Fruit fly (Drosophila melanogaster) whole organism, embryonic: ENCODE results near the gene dmrt11E.

ENCODE experiments used
- Atf3 ChIP-seq: fragments of 200-800 bp; sonication (Bioruptor generic); optimal IDR thresholded peaks from 3 replicates; lab custom pipeline; 2016; ENCODE audit warnings: missing biosample characterization, missing genetic modification characterization
- Atf6 ChIP-seq: fragments of 200-800 bp; sonication (Bioruptor generic); IDR thresholded peaks from 2 replicates; pipeline ENCODE4 v1.3.6; 2022; ENCODE audit warnings: missing biosample characterization, missing genetic modification characterization
- BtbVII ChIP-seq: fragments of 200-800 bp; sonication (Bioruptor generic); optimal IDR thresholded peaks from 3 replicates; lab custom pipeline; 2017; ENCODE audit warnings: missing biosample characterization, mild to moderate bottlenecking, missing genetic modification characterization
- CG10209 ChIP-seq: fragments of 200-800 bp; sonication (Bioruptor generic); optimal IDR thresholded peaks from 3 replicates; lab custom pipeline; 2017; ENCODE audit warnings: missing biosample characterization, mild to moderate bottlenecking, missing genetic modification characterization, missing genetic modification reagents
- CG10979 ChIP-seq: fragments of 200-800 bp; sonication (Bioruptor generic); optimal IDR thresholded peaks from 2 replicates; lab custom pipeline; 2018; ENCODE audit warnings: missing biosample characterization, mild to moderate bottlenecking, missing genetic modification characterization, moderate library complexity
- CG12391 ChIP-seq: fragments of 200-800 bp; sonication (Bioruptor generic); optimal IDR thresholded peaks from 3 replicates; lab custom pipeline; 2018; ENCODE audit warnings: missing biosample characterization, mild to moderate bottlenecking, missing genetic modification characterization, moderate library complexity
- CG15269 ChIP-seq: fragments of 200-800 bp; sonication (Bioruptor generic); optimal IDR thresholded peaks from 2 replicates; lab custom pipeline; 2018; ENCODE audit warnings: missing biosample characterization, mild to moderate bottlenecking, missing genetic modification characterization, moderate library complexity
- CG15514 ChIP-seq: fragments of 200-800 bp; sonication (Bioruptor generic); optimal IDR thresholded peaks from 3 replicates; lab custom pipeline; 2017; ENCODE audit warnings: missing biosample characterization, missing genetic modification characterization, mild to moderate bottlenecking, moderate library complexity, missing genetic modification reagents
- CG17361 ChIP-seq: fragments of 200-800 bp; sonication (Bioruptor generic); IDR thresholded peaks from 3 replicates; pipeline ENCODE4 v1.3.6; 2022; ENCODE audit warnings: missing biosample characterization, missing genetic modification characterization
- CG18619 ChIP-seq: fragments of 200-800 bp; sonication (Bioruptor generic); optimal IDR thresholded peaks from 3 replicates; lab custom pipeline; 2017; ENCODE audit warnings: missing biosample characterization, mild to moderate bottlenecking, missing genetic modification characterization
- CG3065 ChIP-seq: fragments of 200-800 bp; sonication (Bioruptor generic); optimal IDR thresholded peaks from 2 replicates; lab custom pipeline; 2016; ENCODE audit warnings: missing biosample characterization, missing genetic modification characterization
- CG31224 ChIP-seq: fragments of 200-800 bp; sonication (Bioruptor generic); IDR thresholded peaks from 2 replicates; pipeline ENCODE4 v1.3.6; 2022; ENCODE audit warnings: missing biosample characterization, missing genetic modification characterization
- CG32772 ChIP-seq: fragments of 200-800 bp; sonication (Bioruptor generic); IDR thresholded peaks from 2 replicates; pipeline ENCODE4 v1.3.6; 2022; ENCODE audit warnings: missing biosample characterization, missing genetic modification characterization
- CG3281 ChIP-seq: fragments of 200-800 bp; sonication (Bioruptor generic); optimal IDR thresholded peaks from 3 replicates; lab custom pipeline; 2017; ENCODE audit warnings: missing biosample characterization, mild to moderate bottlenecking, missing genetic modification characterization
- CG34224 ChIP-seq: fragments of 200-800 bp; sonication (Bioruptor generic); IDR thresholded peaks from 3 replicates; pipeline ENCODE4 v1.3.6; 2022; ENCODE audit warnings: missing biosample characterization, missing genetic modification characterization; ENCODE audit not compliant: partially characterized antibody
- CG5180 ChIP-seq: fragments of 200-800 bp; sonication (Bioruptor generic); optimal IDR thresholded peaks from 3 replicates; lab custom pipeline; 2017; ENCODE audit warnings: missing biosample characterization, missing genetic modification characterization, mild to moderate bottlenecking, moderate library complexity, missing genetic modification reagents
- CG7556 ChIP-seq: fragments of 200-800 bp; sonication (Bioruptor generic); optimal IDR thresholded peaks from 2 replicates; lab custom pipeline; 2017; ENCODE audit warnings: missing biosample characterization, mild to moderate bottlenecking, missing genetic modification characterization
- CG8089 ChIP-seq: fragments of 200-800 bp; sonication (Bioruptor generic); optimal IDR thresholded peaks from 3 replicates; lab custom pipeline; 2016; ENCODE audit warnings: missing biosample characterization, missing genetic modification characterization
- CG9437 ChIP-seq: fragments of 200-800 bp; sonication (Bioruptor generic); optimal IDR thresholded peaks from 2 replicates; lab custom pipeline; 2018; ENCODE audit warnings: missing biosample characterization, mild to moderate bottlenecking, missing genetic modification characterization
- CTCF ChIP-seq: fragments of 200-800 bp; sonication (Bioruptor generic); optimal IDR thresholded peaks from 2 replicates; lab custom pipeline; 2017; ENCODE audit warnings: missing biosample characterization, mild to moderate bottlenecking, missing genetic modification characterization, moderate library complexity
- Deaf1 ChIP-seq: fragments of 200-800 bp; optimal IDR thresholded peaks from 3 replicates; lab custom pipeline; 2019; ENCODE audit warnings: missing biosample characterization, mild to moderate bottlenecking, missing genetic modification characterization, moderate library complexity
- Ets97D ChIP-seq: fragments of 200-800 bp; sonication (Bioruptor generic); optimal IDR thresholded peaks from 3 replicates; lab custom pipeline; 2016; ENCODE audit warnings: missing biosample characterization, missing genetic modification characterization
- Fer1 ChIP-seq: fragments of 200-800 bp; sonication (Bioruptor generic); optimal IDR thresholded peaks from 2 replicates; lab custom pipeline; 2017; ENCODE audit warnings: missing biosample characterization, mild to moderate bottlenecking, missing genetic modification characterization
- H15 ChIP-seq: fragments of 200-800 bp; sonication (Bioruptor generic); IDR thresholded peaks from 3 replicates; pipeline ENCODE4 v1.3.6; 2022; ENCODE audit warnings: missing biosample characterization, missing genetic modification characterization
- HHEX ChIP-seq: fragments of 200-800 bp; sonication (Bioruptor generic); optimal IDR thresholded peaks from 3 replicates; lab custom pipeline; 2017; ENCODE audit warnings: missing biosample characterization, mild to moderate bottlenecking, missing genetic modification characterization, missing genetic modification reagents
- MTF-1 ChIP-seq: fragments of 200-800 bp; sonication (Bioruptor generic); optimal IDR thresholded peaks from 2 replicates; lab custom pipeline; 2018; ENCODE audit warnings: missing biosample characterization, mild to moderate bottlenecking, missing genetic modification characterization, borderline replicate concordance
- NC2α ChIP-seq: fragments of 200-800 bp; sonication (Bioruptor generic); optimal IDR thresholded peaks from 2 replicates; lab custom pipeline; 2016; ENCODE audit warnings: missing biosample characterization, missing genetic modification characterization
- Oli ChIP-seq: fragments of 200-800 bp; sonication (Bioruptor generic); optimal IDR thresholded peaks from 2 replicates; lab custom pipeline; 2018; ENCODE audit warnings: missing biosample characterization, mild to moderate bottlenecking, missing genetic modification characterization, moderate library complexity
- Ptx1 ChIP-seq: fragments of 200-800 bp; sonication (Bioruptor generic); IDR thresholded peaks from 2 replicates; pipeline ENCODE4 v1.3.6; 2022; ENCODE audit warnings: missing biosample characterization, missing genetic modification characterization
- Sox102F ChIP-seq: fragments of 200-800 bp; sonication (Bioruptor generic); optimal IDR thresholded peaks from 2 replicates; lab custom pipeline; 2018; ENCODE audit warnings: missing biosample characterization, mild to moderate bottlenecking, missing genetic modification characterization, moderate library complexity
- TFAM ChIP-seq: fragments of 200-800 bp; sonication (Bioruptor generic); optimal IDR thresholded peaks from 2 replicates; lab custom pipeline; 2017; ENCODE audit warnings: missing biosample characterization, missing genetic modification characterization, inconsistent platforms
- YL-1 ChIP-seq: fragments of 200-800 bp; sonication (Bioruptor generic); optimal IDR thresholded peaks from 3 replicates; lab custom pipeline; 2017; ENCODE audit warnings: missing biosample characterization, mild to moderate bottlenecking, missing genetic modification characterization
- ap ChIP-seq: fragments of 200-800 bp; sonication (Bioruptor generic); IDR thresholded peaks from 2 replicates; pipeline ENCODE4 v1.3.6; 2022; ENCODE audit warnings: missing biosample characterization, missing genetic modification characterization
- ash1 ChIP-seq: fragments of 200-800 bp; sonication (Bioruptor generic); optimal IDR thresholded peaks from 2 replicates; lab custom pipeline; 2018; ENCODE audit warnings: missing biosample characterization, mild to moderate bottlenecking, missing genetic modification characterization
- bcd ChIP-seq: fragments of 200-800 bp; sonication (Bioruptor generic); optimal IDR thresholded peaks from 2 replicates; lab custom pipeline; 2017; ENCODE audit warnings: missing biosample characterization, mild to moderate bottlenecking, missing genetic modification characterization
- dmrt99B ChIP-seq: fragments of 200-800 bp; sonication (Bioruptor generic); optimal IDR thresholded peaks from 2 replicates; lab custom pipeline; 2018; ENCODE audit warnings: missing biosample characterization, mild to moderate bottlenecking, missing genetic modification characterization, moderate library complexity
- dysf ChIP-seq: fragments of 200-800 bp; sonication (Bioruptor generic); IDR thresholded peaks from 3 replicates; pipeline ENCODE4 v1.3.6; 2022; ENCODE audit warnings: missing biosample characterization, missing genetic modification characterization
- emc ChIP-seq: fragments of 200-800 bp; sonication (Bioruptor generic); optimal IDR thresholded peaks from 2 replicates; lab custom pipeline; 2016; ENCODE audit warnings: missing biosample characterization, missing genetic modification characterization
- ems ChIP-seq: fragments of 200-800 bp; sonication (Bioruptor generic); optimal IDR thresholded peaks from 3 replicates; lab custom pipeline; 2016; ENCODE audit warnings: missing biosample characterization, missing genetic modification characterization
- lab ChIP-seq: fragments of 200-800 bp; sonication (Bioruptor generic); optimal IDR thresholded peaks from 3 replicates; lab custom pipeline; 2017; ENCODE audit warnings: missing biosample characterization, missing genetic modification characterization, mild to moderate bottlenecking, moderate library complexity, missing genetic modification reagents
- mam ChIP-seq: fragments of 200-800 bp; sonication (Bioruptor generic); optimal IDR thresholded peaks from 3 replicates; lab custom pipeline; 2016; ENCODE audit warnings: missing biosample characterization, missing genetic modification characterization
- odd ChIP-seq: fragments of 200-800 bp; sonication (Bioruptor generic); optimal IDR thresholded peaks from 2 replicates; lab custom pipeline; 2017; ENCODE audit warnings: missing biosample characterization, mild to moderate bottlenecking, missing genetic modification characterization
- onecut ChIP-seq: fragments of 200-800 bp; sonication (Bioruptor generic); IDR thresholded peaks from 2 replicates; pipeline ENCODE4 v1.3.6; 2022; ENCODE audit warnings: missing biosample characterization, missing genetic modification characterization
- pho ChIP-seq: fragments of 200-800 bp; sonication (Bioruptor generic); optimal IDR thresholded peaks from 2 replicates; lab custom pipeline; 2016; ENCODE audit warnings: missing biosample characterization, missing genetic modification characterization
- rib ChIP-seq: fragments of 200-800 bp; sonication (Bioruptor generic); IDR thresholded peaks from 2 replicates; pipeline ENCODE4 v1.3.6; 2022; ENCODE audit warnings: missing biosample characterization, missing genetic modification characterization
- sc ChIP-seq, 3 experiments: fragments of >200 bp in 2 of 3; fragments of 200-800 bp in 1 of 3; sonication (Bioruptor generic) in 1 of 3; optimal IDR thresholded peaks; 2 replicates in 2 of 3; 3 replicates in 1 of 3; lab custom pipeline; 2017; ENCODE audit warnings: mild to moderate bottlenecking in 1 of 3, missing biosample characterization in 1 of 3, missing genetic modification characterization in 1 of 3, missing genetic modification reagents in 1 of 3
- sens ChIP-seq: fragments of 200-800 bp; sonication (Bioruptor generic); peaks from one replicate; lab custom pipeline; 2016; ENCODE audit warnings: missing biosample characterization, missing genetic modification characterization
- sob ChIP-seq: fragments of 200-800 bp; sonication (Bioruptor generic); IDR thresholded peaks from 2 replicates; pipeline ENCODE4 v1.3.6; 2022; ENCODE audit warnings: missing biosample characterization, missing genetic modification characterization
- yki ChIP-seq: fragments of >200 bp; optimal IDR thresholded peaks from 3 replicates; lab custom pipeline; 2018

The dmrt11E gene

dm6 chrX:13320697-13321445, 47.1 kb upstream of the dmrt11E start (continued):
- TF ChIP-seq Oli, result peak; percentile 32
- peak; percentile 8 for TF ChIP-seq CG10209 (GFP tag; lab: Kevin White, UChicago)
- TF ChIP-seq CG15269 (tag; lab: Kevin White, UChicago), result peak; percentile 19
- peak; percentile 56 for TF ChIP-seq dmrt99B (tag; lab: Kevin White, UChicago)
- TF ChIP-seq dysf (GFP tag; lab: Robert Waterston, UW), result no peak
- no peak for TF ChIP-seq TFAM (GFP tag; lab: Kevin White, UChicago)
- TF ChIP-seq odd (GFP tag; lab: Kevin White, UChicago), result peak; percentile 17
- no peak for TF ChIP-seq CG5180 (GFP tag; lab: Kevin White, UChicago)
- TF ChIP-seq CG34224 (GFP tag; lab: Robert Waterston, UW), result no peak
- TF ChIP-seq mam (GFP tag; lab: Kevin White, UChicago), result peak; percentile 33
- no peak for TF ChIP-seq Ets97D (GFP tag; lab: Kevin White, UChicago)
- peak; percentile 54 for TF ChIP-seq BtbVII (GFP tag; lab: Kevin White, UChicago)
- peak; percentile 24 for TF ChIP-seq bcd (GFP tag; lab: Kevin White, UChicago)
- no peak for TF ChIP-seq Atf3 (GFP tag; lab: Kevin White, UChicago)
- no peak for TF ChIP-seq rib (GFP tag; lab: Robert Waterston, UW)
- no peak for TF ChIP-seq NC2α (GFP tag; lab: Kevin White, UChicago)
- no peak; the same call in 1 of the 2 replicates for TF ChIP-seq Atf6
- TF ChIP-seq CG17361 (GFP tag; lab: Robert Waterston, UW), result peak; percentile 68; the same call in 2 of the 3 replicates
- no peak for TF ChIP-seq YL-1 (GFP tag; lab: Kevin White, UChicago)
- no peak for TF ChIP-seq onecut
- TF ChIP-seq pho (GFP tag; lab: Kevin White, UChicago), result peak; percentile 22
- peak; percentile 40; the same call in 1 of the 2 replicates for TF ChIP-seq sob (GFP tag; lab: Robert Waterston, UW)
- TF ChIP-seq sens, result peak; percentile 58
- peak; percentile 16 for TF ChIP-seq CG18619 (GFP tag; lab: Kevin White, UChicago)
- TF ChIP-seq lab (GFP tag; lab: Kevin White, UChicago), result peak; percentile 36
- peak; percentile 19 for TF ChIP-seq Fer1 (GFP tag; lab: Kevin White, UChicago)
- TF ChIP-seq CG15514 (GFP tag; lab: Kevin White, UChicago), result no peak
- TF ChIP-seq MTF-1, result no peak
- no peak for TF ChIP-seq ash1 (GFP tag; lab: Kevin White, UChicago)
- TF ChIP-seq ap (GFP tag; lab: Robert Waterston, UW), result no peak
- no peak for TF ChIP-seq ems (GFP tag; lab: Kevin White, UChicago)
- TF ChIP-seq sc (optimal IDR thresholded peaks at IDR 0.05; lab: Kevin White, UChicago), result no peak
- no peak for TF ChIP-seq sc (GFP tag; optimal IDR thresholded peaks at IDR 0.05; lab: Kevin White, UChicago)
- TF ChIP-seq CG12391 (tag; lab: Kevin White, UChicago), result peak; percentile 35
- no peak for TF ChIP-seq CG3065 (GFP tag; lab: Kevin White, UChicago)
- TF ChIP-seq Sox102F (GFP tag; lab: Kevin White, UChicago), result peak; percentile 42
- no peak for TF ChIP-seq yki (lab: Kevin White, UChicago)
- TF ChIP-seq Deaf1 (tag; lab: Kevin White, UChicago), result peak; percentile 56
- peak; percentile 5 for TF ChIP-seq CG10979
- no peak for TF ChIP-seq HHEX (GFP tag; lab: Kevin White, UChicago)
- TF ChIP-seq CG31224 (GFP tag; lab: Robert Waterston, UW), result no peak
- TF ChIP-seq CTCF, result no peak
- no peak for TF ChIP-seq CG8089 (GFP tag; lab: Kevin White, UChicago)
- no peak for TF ChIP-seq CG32772
- TF ChIP-seq emc (GFP tag; lab: Kevin White, UChicago), result no peak
- TF ChIP-seq CG3281 (GFP tag; lab: Kevin White, UChicago), result peak; percentile 70
- TF ChIP-seq CG9437, result peak; percentile 53
- TF ChIP-seq CG7556 (GFP tag; lab: Kevin White, UChicago), result peak; percentile 59
- TF ChIP-seq H15, result no peak
- no peak for TF ChIP-seq Ptx1 (GFP tag; lab: Robert Waterston, UW)
- TF ChIP-seq, all 482 proteins: peak for 99
